Worm (Caenorhabditis elegans) whole organism, L4 larva: ENCODE data around the gene agt-2.

Source experiments
- F10B5.3 ChIP-seq: sonication (generic microtip); optimal IDR thresholded peaks from 2 replicates; lab custom pipeline; 2016; ENCODE audit warnings: mild to moderate bottlenecking, missing genetic modification characterization, missing compliant biosample characterization
- F44E2.7 ChIP-seq: fragments of 200-800 bp; sonication (Bioruptor generic); IDR thresholded peaks from 2 replicates; pipeline ENCODE4 v2.1.2; 2022; ENCODE audit warnings: missing genetic modification characterization, missing compliant biosample characterization
- F49E8.2 ChIP-seq: sonication (generic microtip); optimal IDR thresholded peaks from 2 replicates; lab custom pipeline; 2016; ENCODE audit warnings: missing compliant biosample characterization, mild to moderate bottlenecking, missing genetic modification characterization, borderline replicate concordance
- T20F7.1 ChIP-seq: fragments of 200-800 bp; sonication (Bioruptor generic); optimal IDR thresholded peaks from 2 replicates; lab custom pipeline; 2018; ENCODE audit warnings: mild to moderate bottlenecking, missing genetic modification characterization, missing compliant biosample characterization
- ZK337.2 ChIP-seq: fragments of 200-800 bp; sonication (Bioruptor generic); IDR thresholded peaks from 2 replicates; pipeline ENCODE4 v1.3.6; 2022; ENCODE audit warnings: missing genetic modification reagents, missing genetic modification characterization, missing compliant biosample characterization
- ZK546.5 ChIP-seq, 2 experiments: sonication (generic microtip); optimal IDR thresholded peaks; 2 replicates each; lab custom pipeline; 2017; ENCODE audit warnings: missing biosample characterization in 2 of 2, missing genetic modification characterization in 2 of 2
- aha-1 ChIP-seq: fragments of 150-350 bp; peaks from one replicate; lab custom pipeline; 2014; ENCODE audit warnings: missing biosample characterization, missing genetic modification characterization
- ama-1 ChIP-seq: fragments of 150-350 bp; optimal IDR thresholded peaks from 2 replicates; lab custom pipeline; 2014; ENCODE audit warnings: inconsistent platforms, mixed read lengths
- ceh-20 ChIP-seq: fragments of 200-800 bp; sonication (Bioruptor generic); IDR thresholded peaks from 2 replicates; pipeline ENCODE4 v1.3.6; 2022; ENCODE audit warnings: missing genetic modification reagents, missing genetic modification characterization, missing compliant biosample characterization
- ceh-82 ChIP-seq: sonication (generic microtip); optimal IDR thresholded peaks from 2 replicates; lab custom pipeline; 2017; ENCODE audit warnings: missing biosample characterization, missing genetic modification characterization
- ces-1 ChIP-seq: fragments of 150-350 bp; sonication (generic microtip); optimal IDR thresholded peaks from 4 replicates; lab custom pipeline; 2014; ENCODE audit warnings: missing biosample characterization, missing genetic modification reagents, missing genetic modification characterization
- ctbp-1 ChIP-seq: fragments of 200-800 bp; sonication (Bioruptor generic); IDR thresholded peaks from 2 replicates; pipeline ENCODE4 v1.3.6; 2022; ENCODE audit warnings: missing genetic modification reagents, missing genetic modification characterization, missing compliant biosample characterization
- daf-12 ChIP-seq: fragments of 150-350 bp; optimal IDR thresholded peaks from 2 replicates; lab custom pipeline; 2014; ENCODE audit warnings: missing biosample characterization, missing genetic modification reagents, missing genetic modification characterization
- daf-16 ChIP-seq, 3 experiments: sonication (generic microtip); optimal IDR thresholded peaks; 2 replicates each; lab custom pipeline; 2016 to 2017; ENCODE audit warnings: missing genetic modification characterization in 3 of 3, missing genetic modification reagents in 3 of 3, mild to moderate bottlenecking in 2 of 3, missing compliant biosample characterization in 2 of 3, missing biosample characterization in 1 of 3, moderate library complexity in 1 of 3
- daf-8 ChIP-seq: fragments of 200-800 bp; sonication (Bioruptor generic); IDR thresholded peaks from 2 replicates; pipeline ENCODE4 v1.3.6; 2022; ENCODE audit warnings: missing genetic modification characterization, missing compliant biosample characterization
- dmd-9 ChIP-seq: fragments of 200-800 bp; sonication (Bioruptor generic); IDR thresholded peaks from 2 replicates; pipeline ENCODE4 v1.3.6; 2022; ENCODE audit warnings: missing genetic modification reagents, missing genetic modification characterization, missing compliant biosample characterization
- dpl-1 ChIP-seq: fragments of 150-350 bp; optimal IDR thresholded peaks from 2 replicates; lab custom pipeline; 2014; ENCODE audit warnings: missing biosample characterization, missing genetic modification reagents, missing genetic modification characterization
- dve-1 ChIP-seq: sonication (generic microtip); optimal IDR thresholded peaks from 2 replicates; lab custom pipeline; 2017; ENCODE audit warnings: antibody characterized with exemption, mild to moderate bottlenecking, missing genetic modification characterization, missing compliant biosample characterization; ENCODE audit not compliant: insufficient read depth
- gei-8 ChIP-seq: fragments of 200-800 bp; sonication (Bioruptor generic); optimal IDR thresholded peaks from 2 replicates; lab custom pipeline; 2018; ENCODE audit warnings: mild to moderate bottlenecking, missing genetic modification characterization, missing compliant biosample characterization
- hlh-11 ChIP-seq: fragments of 200-800 bp; sonication (Bioruptor generic); optimal IDR thresholded peaks from 2 replicates; lab custom pipeline; 2018; ENCODE audit warnings: mild to moderate bottlenecking, missing genetic modification characterization, missing compliant biosample characterization
- hlh-30 ChIP-seq: sonication (generic microtip); optimal IDR thresholded peaks from 2 replicates; lab custom pipeline; 2017; ENCODE audit warnings: antibody characterized with exemption, mild to moderate bottlenecking, missing genetic modification characterization, missing compliant biosample characterization; ENCODE audit not compliant: insufficient read depth
- lin-13 ChIP-seq: fragments of 150-350 bp; optimal IDR thresholded peaks from 2 replicates; lab custom pipeline; 2014; ENCODE audit warnings: missing biosample characterization, missing genetic modification reagents, missing genetic modification characterization
- lin-15B ChIP-seq: fragments of 150-350 bp; sonication (generic microtip); optimal IDR thresholded peaks from 3 replicates; lab custom pipeline; 2014; ENCODE audit warnings: missing biosample characterization, missing genetic modification characterization
- lin-38 ChIP-seq: fragments of 200-800 bp; sonication (Bioruptor generic); IDR thresholded peaks from 2 replicates; pipeline ENCODE4 v1.3.6; 2022; ENCODE audit warnings: missing genetic modification reagents, missing genetic modification characterization, missing compliant biosample characterization
- mdt-29 ChIP-seq: fragments of 200-800 bp; sonication (Bioruptor generic); IDR thresholded peaks from 2 replicates; pipeline ENCODE4 v1.3.6; 2022; ENCODE audit warnings: missing genetic modification reagents, missing genetic modification characterization, missing compliant biosample characterization
- mes-2 ChIP-seq: sonication (generic microtip); optimal IDR thresholded peaks from 2 replicates; lab custom pipeline; 2016; ENCODE audit warnings: missing genotype, mild to moderate bottlenecking, missing genetic modification characterization, missing compliant biosample characterization; ENCODE audit not compliant: poor library complexity, severe bottlenecking
- mxl-3 ChIP-seq: fragments of 200-800 bp; sonication (Bioruptor generic); optimal IDR thresholded peaks from 2 replicates; lab custom pipeline; 2018; ENCODE audit warnings: mild to moderate bottlenecking, missing genetic modification characterization, missing compliant biosample characterization
- nhr-28 ChIP-seq: fragments of 150-350 bp; optimal IDR thresholded peaks from 2 replicates; lab custom pipeline; 2014; ENCODE audit warnings: missing biosample characterization, missing genetic modification characterization
- nhr-48 ChIP-seq: sonication (generic microtip); optimal IDR thresholded peaks from 2 replicates; lab custom pipeline; 2016; ENCODE audit warnings: mild to moderate bottlenecking, missing genetic modification characterization, missing compliant biosample characterization
- pha-4 ChIP-seq, 2 experiments: fragments of 150-350 bp in 1 of 2; fragments of 200-800 bp in 1 of 2; sonication (Bioruptor generic) in 1 of 2; IDR thresholded peaks in 1 of 2; optimal IDR thresholded peaks in 1 of 2; 2 replicates each; pipeline versions ENCODE4 v1.3.6 to Lab custom; 2014 to 2022; ENCODE audit warnings: missing genetic modification characterization in 2 of 2, missing genetic modification reagents in 2 of 2, missing biosample characterization in 1 of 2, missing compliant biosample characterization in 1 of 2
- saeg-2 ChIP-seq: fragments of 200-800 bp; sonication (Bioruptor generic); IDR thresholded peaks from 2 replicates; pipeline ENCODE4 v1.3.6; 2022; ENCODE audit warnings: missing genetic modification reagents, missing genetic modification characterization, missing compliant biosample characterization
- set-16 ChIP-seq: fragments of 200-800 bp; sonication (Bioruptor generic); IDR thresholded peaks from 2 replicates; pipeline ENCODE4 v1.3.6; 2022; ENCODE audit warnings: missing genetic modification reagents, missing genetic modification characterization, missing compliant biosample characterization
- spr-1 ChIP-seq: sonication (generic microtip); optimal IDR thresholded peaks from 2 replicates; lab custom pipeline; 2016; ENCODE audit warnings: mild to moderate bottlenecking, missing genetic modification characterization, missing compliant biosample characterization
- spr-3 ChIP-seq: fragments of 200-800 bp; sonication (Bioruptor generic); optimal IDR thresholded peaks from 2 replicates; lab custom pipeline; 2018; ENCODE audit warnings: mild to moderate bottlenecking, missing genetic modification characterization, missing compliant biosample characterization
- zip-2 ChIP-seq: fragments of 150-350 bp; optimal IDR thresholded peaks from 2 replicates; lab custom pipeline; 2014; ENCODE audit warnings: missing biosample characterization, missing genetic modification characterization

The agt-2 gene

ce11 chrII:5408924-5409323 lies 35.3 kb upstream of the agt-2 start, which contains the start of the genes EEED8.12 and EEED8.4:
Gene EEED8.12, minus strand, starts transcription at chrII:5409024.
Gene EEED8.4, plus strand, starts transcription at chrII:5409319.
- TF ChIP-seq ceh-20 (GFP tag; lab: Robert Waterston, UW) (no peak), F49E8.2 (tag; lab: Kevin White, UChicago) (no peak)

- TF ChIP-seq dmd-9 (GFP tag; lab: Robert Waterston, UW) (no peak), nhr-48 (tag; lab: Kevin White, UChicago) (no peak), ZK337.2 (no peak), lin-15B (tag; lab: Kevin White, UChicago) (no peak), ZK546.5 (tag; optimal IDR thresholded peaks at IDR 0.05; lab: Kevin White, UChicago) (no peak), mes-2 (no peak), ama-1 (lab: Kevin White, UChicago) (no peak), gei-8 (no peak), set-16 (no peak), F44E2.7 (GFP tag; lab: Robert Waterston, UW) (no peak), saeg-2 (GFP tag; lab: Robert Waterston, UW) (no peak), ctbp-1 (no peak), lin-13 (GFP tag; lab: Kevin White, UChicago) (no peak), spr-1 (no peak), ces-1 (GFP tag; lab: Kevin White, UChicago) (no peak), daf-12 (tag; lab: Kevin White, UChicago) (no peak)
Observed at ce11 chrII:5407548-5407947, 33.9 kb upstream of the agt-2 start, which contains the start of gene clec-141. Gene clec-141, minus strand, starts transcription at chrII:5407648.

ce11 chrII:5399201-5399600 lies 25.6 kb upstream of the agt-2 start, which contains the start of gene mog-5:
Gene mog-5, plus strand, starts transcription at chrII:5399538.
- TF ChIP-seq mes-2 (peak; percentile 77), pha-4 (GFP tag; IDR thresholded peaks at IDR 0.05; lab: Robert Waterston, UW) (no peak), pha-4 (tag; optimal IDR thresholded peaks at IDR 0.05; lab: Kevin White, UChicago) (peak; percentile 25), T20F7.1 (GFP tag; lab: Kevin White, UChicago) (no peak), dpl-1 (GFP tag; lab: Kevin White, UChicago) (peak; percentile 26), mdt-29 (GFP tag; lab: Robert Waterston, UW) (no peak), F10B5.3 (tag; lab: Kevin White, UChicago) (no peak), aha-1 (tag; lab: Kevin White, UChicago) (no peak), gei-8 (no peak), lin-38 (GFP tag; lab: Robert Waterston, UW) (peak; percentile 40; the same call in 1 of the 2 replicates), nhr-48 (tag; lab: Kevin White, UChicago) (no peak), ceh-82 (tag; lab: Kevin White, UChicago) (no peak), dve-1 (tag; lab: Kevin White, UChicago) (no peak), mxl-3 (GFP tag; lab: Kevin White, UChicago) (no peak), spr-3 (GFP tag; lab: Kevin White, UChicago) (no peak), hlh-30 (tag; lab: Kevin White, UChicago) (peak; percentile 23), daf-8 (GFP tag; lab: Robert Waterston, UW) (no peak)

- TF ChIP-seq hlh-11 (tag; lab: Kevin White, UChicago) (peak; percentile 11), nhr-28 (tag; lab: Kevin White, UChicago) (peak; percentile 2), daf-16 (GFP tag; optimal IDR thresholded peaks at IDR 0.05; lab: Kevin White, UChicago) (no peak), daf-16 (tag; optimal IDR thresholded peaks at IDR 0.05; lab: Kevin White, UChicago) (peak; percentile 61), zip-2 (no peak)
Observed at ce11 chrII:5398779-5399178, 25.2 kb upstream of the agt-2 start, which contains the start of gene fbxl-3. Gene fbxl-3, minus strand, starts transcription at chrII:5398902.
